Worm (Caenorhabditis elegans) whole organism, early embryonic: Measurements from ENCODE around the gene F53A9.7.

Source experiments
- B0310.2 ChIP-seq: sonication (generic microtip); optimal IDR thresholded peaks from 2 replicates; lab custom pipeline; 2016; ENCODE audit warnings: mild to moderate bottlenecking, missing genetic modification characterization, missing compliant biosample characterization
- F13C5.2 ChIP-seq: sonication (generic microtip); optimal IDR thresholded peaks from 2 replicates; lab custom pipeline; 2017; ENCODE audit warnings: mild to moderate bottlenecking, missing genetic modification characterization, inconsistent platforms, missing compliant biosample characterization
- aly-1 ChIP-seq: sonication (generic microtip); optimal IDR thresholded peaks from 2 replicates; lab custom pipeline; 2016; ENCODE audit warnings: missing genetic modification characterization, missing compliant biosample characterization
- ama-1 ChIP-seq: fragments of 150-350 bp; optimal IDR thresholded peaks from 2 replicates; lab custom pipeline; 2014
- ceh-13 ChIP-seq: fragments of 200-800 bp; sonication (Bioruptor generic); optimal IDR thresholded peaks from 2 replicates; lab custom pipeline; 2018; ENCODE audit warnings: mild to moderate bottlenecking, missing genetic modification characterization, missing compliant biosample characterization
- ceh-36 ChIP-seq: sonication (generic microtip); optimal IDR thresholded peaks from 2 replicates; lab custom pipeline; 2016; ENCODE audit warnings: missing genetic modification characterization, inconsistent platforms, missing compliant biosample characterization
- ets-7 ChIP-seq: sonication (generic microtip); optimal IDR thresholded peaks from 2 replicates; lab custom pipeline; 2016; ENCODE audit warnings: missing genotype, missing genetic modification characterization, missing compliant biosample characterization
- flt-1 ChIP-seq: fragments of 200-800 bp; sonication (Bioruptor generic); IDR thresholded peaks from 2 replicates; pipeline ENCODE4 v1.3.6; 2022; ENCODE audit warnings: missing genetic modification characterization, missing compliant biosample characterization
- hmbx-1 ChIP-seq: sonication (generic microtip); optimal IDR thresholded peaks from 2 replicates; lab custom pipeline; 2016; ENCODE audit warnings: mild to moderate bottlenecking, missing genetic modification characterization, missing compliant biosample characterization
- hmg-4 ChIP-seq: fragments of 200-800 bp; sonication (Bioruptor generic); optimal IDR thresholded peaks from 2 replicates; lab custom pipeline; 2018; ENCODE audit warnings: mild to moderate bottlenecking, missing genetic modification characterization, missing compliant biosample characterization
- hnd-1 ChIP-seq: sonication (generic microtip); optimal IDR thresholded peaks from 2 replicates; lab custom pipeline; 2016; ENCODE audit warnings: missing genetic modification characterization, missing compliant biosample characterization
- pes-1 ChIP-seq: fragments of 200-800 bp; sonication (Bioruptor generic); IDR thresholded peaks from 2 replicates; pipeline ENCODE4 v1.3.6; 2022; ENCODE audit warnings: missing genetic modification reagents, missing genetic modification characterization, missing compliant biosample characterization
- scrt-1 ChIP-seq: fragments of 200-800 bp; sonication (Bioruptor generic); IDR thresholded peaks from 2 replicates; pipeline ENCODE4 v1.3.6; 2022; ENCODE audit warnings: missing genetic modification characterization, missing compliant biosample characterization
- sea-1 ChIP-seq: fragments of 200-800 bp; sonication (Bioruptor generic); conservative IDR thresholded peaks from 2 replicates; pipeline ENCODE4 v1.3.6; 2022; ENCODE audit warnings: missing genetic modification characterization, missing compliant biosample characterization
- tbx-11 ChIP-seq: fragments of 200-800 bp; sonication (Bioruptor generic); IDR thresholded peaks from 2 replicates; pipeline ENCODE4 v1.3.6; 2022; ENCODE audit warnings: missing genetic modification characterization, missing compliant biosample characterization
- tbx-37 ChIP-seq: fragments of 200-800 bp; sonication (Bioruptor generic); conservative IDR thresholded peaks from 2 replicates; pipeline ENCODE4 v1.3.6; 2022; ENCODE audit warnings: missing genetic modification reagents, missing genetic modification characterization, missing compliant biosample characterization
- tra-4 ChIP-seq: sonication (generic microtip); optimal IDR thresholded peaks from 2 replicates; lab custom pipeline; 2017; ENCODE audit warnings: missing genetic modification characterization, missing compliant biosample characterization

Gene F53A9.7

DNA sequence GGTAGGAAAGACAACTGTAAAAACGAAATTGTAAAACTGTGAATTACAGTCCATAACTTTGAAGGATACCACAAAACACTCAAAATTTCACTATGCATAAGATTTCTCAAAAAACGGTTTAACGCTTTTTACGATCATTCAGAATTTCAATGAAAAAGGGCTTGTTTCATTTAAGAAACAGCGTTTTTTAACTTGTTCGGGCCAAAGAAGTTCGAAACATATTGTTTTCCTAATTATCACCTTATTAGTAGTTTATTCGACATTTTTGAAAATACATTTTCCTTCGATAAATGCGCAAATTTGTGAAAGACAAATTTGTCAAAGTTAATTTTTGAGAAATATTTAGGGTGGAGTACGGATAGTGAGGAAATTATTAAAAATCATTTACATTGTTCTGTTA is 11.9 kb downstream of the F53A9.7 start:
- no peak for TF ChIP-seq tra-4
- TF ChIP-seq flt-1 (GFP tag; lab: Robert Waterston, UW) = no peak
- no peak for TF ChIP-seq F13C5.2 (tag; lab: Kevin White, UChicago)
- TF ChIP-seq aly-1 (tag; lab: Kevin White, UChicago) = no peak
- TF ChIP-seq sea-1 (GFP tag; lab: Robert Waterston, UW) = no peak
- no peak for TF ChIP-seq hnd-1 (tag; lab: Kevin White, UChicago)
- TF ChIP-seq hmg-4 (GFP tag; lab: Kevin White, UChicago) = no peak
- TF ChIP-seq tbx-11 (GFP tag; lab: Robert Waterston, UW) = no peak
- TF ChIP-seq ceh-36 = no peak
- TF ChIP-seq ama-1 = no peak
- no peak for TF ChIP-seq pes-1 (GFP tag; lab: Robert Waterston, UW)
- no peak for TF ChIP-seq B0310.2 (tag; lab: Kevin White, UChicago)

DNA sequence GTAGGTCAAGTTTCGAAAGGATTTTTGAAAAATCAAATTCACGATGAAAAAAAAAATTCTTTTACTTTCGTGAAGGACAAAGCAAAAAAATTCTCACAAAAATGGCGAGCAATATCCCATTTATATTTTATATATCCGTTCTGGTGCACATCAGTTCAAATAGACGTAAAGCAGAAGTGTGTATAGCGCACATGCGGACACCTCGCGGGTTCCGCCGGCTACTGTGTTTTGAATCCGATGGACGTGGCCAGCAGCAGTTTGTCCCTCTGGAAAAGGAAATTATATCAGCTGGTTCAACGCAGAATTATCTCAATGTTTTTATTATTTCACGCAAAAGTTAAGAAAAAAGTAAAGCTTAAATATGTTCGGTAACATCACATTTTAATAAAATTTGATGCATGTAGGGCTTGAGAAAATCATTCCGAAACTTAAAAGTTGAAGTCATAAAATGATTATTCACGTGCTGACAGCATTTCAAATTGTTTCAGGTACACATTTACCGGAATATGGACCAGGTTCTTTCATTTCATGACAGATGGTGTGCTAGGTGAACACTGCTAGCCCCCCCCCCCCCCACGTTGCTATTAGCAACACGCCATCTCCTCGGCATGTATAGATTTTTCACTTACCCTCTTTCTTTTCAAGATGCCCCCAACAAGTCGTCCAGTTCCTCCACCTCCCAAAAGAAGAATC is 12.9 kb downstream of the F53A9.7 start, which contains the start of gene jbts-14:
TSS of gene jbts-14 (plus strand) at position 643 of the 693 bp plus-strand sequence.
- TF ChIP-seq aly-1 (tag; lab: Kevin White, UChicago) (no peak), hmbx-1 (tag; lab: Kevin White, UChicago) (no peak), ceh-36 (no peak), hmg-4 (GFP tag; lab: Kevin White, UChicago) (no peak), tbx-11 (GFP tag; lab: Robert Waterston, UW) (no peak), tra-4 (no peak), sea-1 (GFP tag; lab: Robert Waterston, UW) (no peak), B0310.2 (tag; lab: Kevin White, UChicago) (no peak), flt-1 (GFP tag; lab: Robert Waterston, UW) (no peak), ceh-13 (GFP tag; lab: Kevin White, UChicago) (no peak), pes-1 (GFP tag; lab: Robert Waterston, UW) (no peak), tbx-37 (GFP tag; lab: Robert Waterston, UW) (no peak), scrt-1 (GFP tag; lab: Robert Waterston, UW) (no peak), ama-1 (no peak)

DNA sequence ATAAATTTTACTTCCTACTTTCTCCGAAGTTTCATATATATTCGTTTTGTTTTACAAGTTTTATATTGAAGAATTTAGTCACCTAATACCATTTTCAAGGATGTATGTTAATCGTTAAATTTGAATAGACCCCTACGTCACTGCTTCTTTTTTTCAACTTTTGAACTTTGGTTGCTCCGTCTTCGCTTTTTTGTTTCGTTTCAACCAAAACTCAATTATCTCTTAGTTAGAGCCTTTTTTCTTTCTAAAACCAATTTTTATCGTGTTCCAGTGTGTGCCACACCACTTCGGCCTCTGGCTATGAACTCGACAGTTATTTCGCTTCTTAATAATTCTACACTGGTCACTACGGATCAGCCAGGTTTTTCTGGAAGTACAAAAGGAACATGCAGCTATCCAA is 19.2 kb downstream of the F53A9.7 start, which contains the start of gene frpr-8:
TSS of gene frpr-8 (plus strand) at position 301 of the 400 bp plus-strand sequence.
- no peak for TF ChIP-seq hnd-1 (tag; lab: Kevin White, UChicago)
- TF ChIP-seq hmg-4 (GFP tag; lab: Kevin White, UChicago) = no peak
- no peak for TF ChIP-seq tbx-11 (GFP tag; lab: Robert Waterston, UW)
- TF ChIP-seq scrt-1 (GFP tag; lab: Robert Waterston, UW) = no peak
- TF ChIP-seq aly-1 (tag; lab: Kevin White, UChicago) = no peak
- no peak for TF ChIP-seq ama-1
- no peak for TF ChIP-seq ets-7
- TF ChIP-seq flt-1 (GFP tag; lab: Robert Waterston, UW) = no peak
- TF ChIP-seq B0310.2 (tag; lab: Kevin White, UChicago) = no peak
- no peak for TF ChIP-seq tra-4

DNA sequence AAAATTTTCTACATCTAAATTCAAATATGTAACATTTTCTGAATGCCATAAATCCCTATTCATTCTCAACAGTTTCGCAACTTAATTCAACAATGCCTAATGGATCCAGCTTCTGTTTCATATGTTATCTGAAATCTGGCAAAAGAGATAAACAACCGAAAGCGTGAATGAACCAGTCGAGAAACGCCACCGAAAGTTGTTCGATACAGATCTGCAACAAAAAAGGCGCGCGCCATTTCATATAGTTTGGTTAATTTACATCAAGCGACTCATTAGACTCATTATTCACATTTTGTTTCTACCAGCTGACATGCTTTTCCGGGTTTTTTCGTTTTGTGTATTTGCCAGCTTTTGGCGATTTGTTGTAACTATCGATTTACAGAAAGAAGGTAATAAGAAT is 35.1 kb downstream of the F53A9.7 start, which contains the start of gene K09E2.1:
TSS of gene K09E2.1 (plus strand) at position 301 of the 400 bp plus-strand sequence.
- TF ChIP-seq hmbx-1 (tag; lab: Kevin White, UChicago) (no peak), flt-1 (GFP tag; lab: Robert Waterston, UW) (no peak), ceh-36 (no peak), ama-1 (no peak)

DNA sequence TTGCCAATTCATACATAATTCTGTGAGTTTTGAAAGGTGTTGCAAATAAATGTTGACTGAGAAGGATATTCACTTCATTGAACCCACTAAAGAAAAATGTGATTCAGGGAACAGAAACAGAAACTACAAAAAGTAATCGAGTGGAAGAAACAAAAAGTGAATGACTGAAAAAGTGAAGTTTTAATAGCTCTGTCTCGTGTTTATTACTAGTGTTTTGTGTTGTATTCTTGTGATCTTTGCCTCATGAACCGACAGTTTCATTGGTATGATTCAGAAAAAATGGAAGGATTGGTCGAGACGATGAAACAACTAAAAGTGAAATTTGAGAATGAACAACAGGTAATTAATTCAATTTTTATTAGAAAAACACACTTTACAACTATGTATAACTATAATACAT is 38.8 kb downstream of the F53A9.7 start:
- TF ChIP-seq B0310.2 (tag; lab: Kevin White, UChicago) (no peak), ceh-36 (no peak), pes-1 (GFP tag; lab: Robert Waterston, UW) (no peak), tra-4 (no peak), aly-1 (tag; lab: Kevin White, UChicago) (no peak), hmbx-1 (tag; lab: Kevin White, UChicago) (no peak), tbx-11 (GFP tag; lab: Robert Waterston, UW) (no peak), hmg-4 (GFP tag; lab: Kevin White, UChicago) (no peak), ets-7 (no peak), scrt-1 (GFP tag; lab: Robert Waterston, UW) (no peak), ama-1 (no peak), tbx-37 (GFP tag; lab: Robert Waterston, UW) (no peak), ceh-13 (GFP tag; lab: Kevin White, UChicago) (no peak), flt-1 (GFP tag; lab: Robert Waterston, UW) (no peak), hnd-1 (tag; lab: Kevin White, UChicago) (no peak), sea-1 (GFP tag; lab: Robert Waterston, UW) (no peak), F13C5.2 (tag; lab: Kevin White, UChicago) (no peak)

DNA sequence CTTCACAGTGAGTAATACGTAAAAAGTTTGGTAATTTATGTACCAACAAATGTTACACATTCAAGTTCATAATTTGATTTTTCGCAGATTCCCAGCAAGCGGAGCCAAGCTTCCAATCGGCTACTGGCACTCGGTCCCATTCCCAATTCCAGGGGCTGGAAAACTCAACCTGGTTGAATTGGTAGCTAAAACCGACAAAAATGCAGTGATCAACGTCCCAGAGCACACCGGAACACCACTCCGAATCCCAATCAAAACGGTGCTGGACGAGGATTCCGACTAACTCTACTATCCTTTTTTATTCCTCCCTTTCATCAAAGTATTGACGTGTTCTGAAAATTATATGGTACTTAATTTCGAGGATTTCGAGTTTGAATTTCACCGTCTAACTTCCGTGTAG is 39.4 kb downstream of the F53A9.7 start:
- TF ChIP-seq ceh-13 (GFP tag; lab: Kevin White, UChicago) (no peak), hnd-1 (tag; lab: Kevin White, UChicago) (no peak), tbx-37 (GFP tag; lab: Robert Waterston, UW) (no peak), pes-1 (GFP tag; lab: Robert Waterston, UW) (no peak), ets-7 (no peak), tra-4 (no peak), ceh-36 (no peak), ama-1 (no peak), tbx-11 (GFP tag; lab: Robert Waterston, UW) (no peak), flt-1 (GFP tag; lab: Robert Waterston, UW) (no peak), sea-1 (GFP tag; lab: Robert Waterston, UW) (no peak), aly-1 (tag; lab: Kevin White, UChicago) (no peak), hmbx-1 (tag; lab: Kevin White, UChicago) (no peak), F13C5.2 (tag; lab: Kevin White, UChicago) (no peak), B0310.2 (tag; lab: Kevin White, UChicago) (no peak), scrt-1 (GFP tag; lab: Robert Waterston, UW) (no peak), hmg-4 (GFP tag; lab: Kevin White, UChicago) (no peak)
